Fruit fly (Drosophila melanogaster) whole organism, pupa: ENCODE results near the gene CG5828.

ENCODE experiments used
- CG10348 ChIP-seq: fragments of 200-800 bp; sonication (Bioruptor generic); IDR thresholded peaks from 2 replicates; pipeline ENCODE4 v1.3.6; 2022; ENCODE audit warnings: missing biosample characterization, missing genetic modification characterization
- CG15710 ChIP-seq: fragments of 200-800 bp; sonication (Bioruptor generic); optimal IDR thresholded peaks from 2 replicates; lab custom pipeline; 2018; ENCODE audit warnings: missing biosample characterization, mild to moderate bottlenecking, missing genetic modification characterization, moderate library complexity
- CG32121 ChIP-seq: fragments of 200-800 bp; sonication (Bioruptor generic); IDR thresholded peaks from 2 replicates; pipeline ENCODE4 v1.3.6; 2022; ENCODE audit warnings: missing biosample characterization, missing genetic modification characterization
- CG34367 ChIP-seq: fragments of 200-800 bp; sonication (Bioruptor generic); optimal IDR thresholded peaks from 2 replicates; lab custom pipeline; 2018; ENCODE audit warnings: missing biosample characterization, mild to moderate bottlenecking, missing genetic modification characterization
- CG8301 ChIP-seq: fragments of 200-800 bp; sonication (Bioruptor generic); optimal IDR thresholded peaks from 2 replicates; lab custom pipeline; 2018; ENCODE audit warnings: missing biosample characterization, mild to moderate bottlenecking, missing genetic modification characterization
- CG9948 ChIP-seq: fragments of 200-800 bp; sonication (Bioruptor generic); optimal IDR thresholded peaks from 2 replicates; lab custom pipeline; 2018; ENCODE audit warnings: missing biosample characterization, mild to moderate bottlenecking, missing genetic modification characterization, moderate library complexity
- EcR ChIP-seq: fragments of 200-800 bp; sonication (Bioruptor generic); optimal IDR thresholded peaks from 3 replicates; lab custom pipeline; 2019; ENCODE audit warnings: missing biosample characterization, missing genetic modification characterization, mild to moderate bottlenecking, moderate library complexity, missing genetic modification reagents
- Pif1A ChIP-seq: fragments of 200-800 bp; sonication (Bioruptor generic); optimal IDR thresholded peaks from 3 replicates; lab custom pipeline; 2016; ENCODE audit warnings: missing biosample characterization, missing genetic modification characterization
- Pif1B ChIP-seq: fragments of 200-800 bp; sonication (Bioruptor generic); optimal IDR thresholded peaks from 3 replicates; lab custom pipeline; 2016; ENCODE audit warnings: missing biosample characterization, missing genetic modification characterization
- Snoo ChIP-seq: fragments of 200-800 bp; sonication (Bioruptor generic); optimal IDR thresholded peaks from 3 replicates; lab custom pipeline; 2017; ENCODE audit warnings: missing biosample characterization, mild to moderate bottlenecking, missing genetic modification characterization, inconsistent platforms
- gl ChIP-seq: fragments of 200-800 bp; sonication (Bioruptor generic); optimal IDR thresholded peaks from 2 replicates; lab custom pipeline; 2018; ENCODE audit warnings: missing biosample characterization, mild to moderate bottlenecking, missing genetic modification characterization
- rn ChIP-seq: fragments of 200-800 bp; sonication (Bioruptor generic); IDR thresholded peaks from 2 replicates; pipeline ENCODE4 v1.3.6; 2022; ENCODE audit warnings: missing biosample characterization, missing genetic modification characterization

dm6 chr2L:5114879-5115278 lies 21.1 kb downstream of the CG5828 start:
- TF ChIP-seq Snoo (tag; lab: Kevin White, UChicago) (no peak), EcR (GFP tag; lab: Kevin White, UChicago) (no peak), CG8301 (tag; lab: Kevin White, UChicago) (no peak), gl (no peak), CG15710 (tag; lab: Kevin White, UChicago) (no peak), CG9948 (tag; lab: Kevin White, UChicago) (no peak), Pif1B (no peak), Pif1A (no peak), rn (GFP tag; lab: Robert Waterston, UW) (no peak), CG34367 (tag; lab: Kevin White, UChicago) (no peak), CG10348 (GFP tag; lab: Robert Waterston, UW) (no peak), CG32121 (GFP tag; lab: Robert Waterston, UW) (no peak)
